Worm (Caenorhabditis elegans) whole organism, L4/young adult: ENCODE results near the gene msp-76.

ENCODE experiments used
- W03F9.2 ChIP-seq: fragments of 150-350 bp; optimal IDR thresholded peaks from 2 replicates; lab custom pipeline; 2014; ENCODE audit warnings: missing biosample characterization, missing genetic modification characterization
- dao-5 ChIP-seq: sonication (generic microtip); optimal IDR thresholded peaks from 2 replicates; lab custom pipeline; 2016; ENCODE audit warnings: missing genotype, missing genetic modification characterization, moderate library complexity, missing compliant biosample characterization
- him-1 ChIP-seq: sonication (generic microtip); optimal IDR thresholded peaks from 2 replicates; lab custom pipeline; 2016; ENCODE audit warnings: missing genotype, missing genetic modification reagents, missing genetic modification characterization, missing compliant biosample characterization

DNA sequence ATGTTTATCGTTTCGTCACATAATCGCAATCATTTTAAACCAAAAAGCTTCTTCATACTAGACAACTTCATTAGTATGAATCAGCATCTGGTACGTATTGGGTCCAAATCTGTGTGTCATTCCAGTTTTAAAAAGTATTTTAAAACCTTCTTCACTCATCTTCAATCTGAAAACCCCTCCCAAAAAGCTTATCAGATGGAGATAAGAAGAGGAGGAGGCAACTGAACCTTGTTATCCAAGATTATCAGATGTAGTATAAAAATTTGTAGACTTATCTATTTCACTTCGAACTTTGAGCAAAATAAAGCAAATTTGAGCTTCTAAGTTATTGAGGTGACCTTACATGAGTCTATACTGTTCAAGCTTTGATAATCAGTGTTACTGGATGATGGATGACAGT is 21.1 kb downstream of the msp-76 start, which contains the start of gene nhr-38:
- no peak for TF ChIP-seq W03F9.2
- no peak for TF ChIP-seq him-1 (tag; lab: Kevin White, UChicago)
- TF ChIP-seq dao-5 (tag; lab: Kevin White, UChicago): no peak
